Worm (Caenorhabditis elegans) whole organism, early embryonic: ENCODE results near the gene T07F12.1.

Experiments used
- B0310.2 ChIP-seq: sonication (generic microtip); optimal IDR thresholded peaks from 2 replicates; lab custom pipeline; 2016; ENCODE audit warnings: mild to moderate bottlenecking, missing genetic modification characterization, missing compliant biosample characterization
- F13C5.2 ChIP-seq: sonication (generic microtip); optimal IDR thresholded peaks from 2 replicates; lab custom pipeline; 2017; ENCODE audit warnings: mild to moderate bottlenecking, missing genetic modification characterization, inconsistent platforms, missing compliant biosample characterization
- aly-1 ChIP-seq: sonication (generic microtip); optimal IDR thresholded peaks from 2 replicates; lab custom pipeline; 2016; ENCODE audit warnings: missing genetic modification characterization, missing compliant biosample characterization
- ama-1 ChIP-seq: fragments of 150-350 bp; optimal IDR thresholded peaks from 2 replicates; lab custom pipeline; 2014
- ceh-13 ChIP-seq: fragments of 200-800 bp; sonication (Bioruptor generic); optimal IDR thresholded peaks from 2 replicates; lab custom pipeline; 2018; ENCODE audit warnings: mild to moderate bottlenecking, missing genetic modification characterization, missing compliant biosample characterization
- ceh-36 ChIP-seq: sonication (generic microtip); optimal IDR thresholded peaks from 2 replicates; lab custom pipeline; 2016; ENCODE audit warnings: missing genetic modification characterization, inconsistent platforms, missing compliant biosample characterization
- ets-7 ChIP-seq: sonication (generic microtip); optimal IDR thresholded peaks from 2 replicates; lab custom pipeline; 2016; ENCODE audit warnings: missing genotype, missing genetic modification characterization, missing compliant biosample characterization
- flt-1 ChIP-seq: fragments of 200-800 bp; sonication (Bioruptor generic); IDR thresholded peaks from 2 replicates; pipeline ENCODE4 v1.3.6; 2022; ENCODE audit warnings: missing genetic modification characterization, missing compliant biosample characterization
- hmbx-1 ChIP-seq: sonication (generic microtip); optimal IDR thresholded peaks from 2 replicates; lab custom pipeline; 2016; ENCODE audit warnings: mild to moderate bottlenecking, missing genetic modification characterization, missing compliant biosample characterization
- hmg-4 ChIP-seq: fragments of 200-800 bp; sonication (Bioruptor generic); optimal IDR thresholded peaks from 2 replicates; lab custom pipeline; 2018; ENCODE audit warnings: mild to moderate bottlenecking, missing genetic modification characterization, missing compliant biosample characterization
- hnd-1 ChIP-seq: sonication (generic microtip); optimal IDR thresholded peaks from 2 replicates; lab custom pipeline; 2016; ENCODE audit warnings: missing genetic modification characterization, missing compliant biosample characterization
- pes-1 ChIP-seq: fragments of 200-800 bp; sonication (Bioruptor generic); IDR thresholded peaks from 2 replicates; pipeline ENCODE4 v1.3.6; 2022; ENCODE audit warnings: missing genetic modification reagents, missing genetic modification characterization, missing compliant biosample characterization
- scrt-1 ChIP-seq: fragments of 200-800 bp; sonication (Bioruptor generic); IDR thresholded peaks from 2 replicates; pipeline ENCODE4 v1.3.6; 2022; ENCODE audit warnings: missing genetic modification characterization, missing compliant biosample characterization
- sea-1 ChIP-seq: fragments of 200-800 bp; sonication (Bioruptor generic); conservative IDR thresholded peaks from 2 replicates; pipeline ENCODE4 v1.3.6; 2022; ENCODE audit warnings: missing genetic modification characterization, missing compliant biosample characterization
- tbx-11 ChIP-seq: fragments of 200-800 bp; sonication (Bioruptor generic); IDR thresholded peaks from 2 replicates; pipeline ENCODE4 v1.3.6; 2022; ENCODE audit warnings: missing genetic modification characterization, missing compliant biosample characterization
- tbx-37 ChIP-seq: fragments of 200-800 bp; sonication (Bioruptor generic); conservative IDR thresholded peaks from 2 replicates; pipeline ENCODE4 v1.3.6; 2022; ENCODE audit warnings: missing genetic modification reagents, missing genetic modification characterization, missing compliant biosample characterization
- tra-4 ChIP-seq: sonication (generic microtip); optimal IDR thresholded peaks from 2 replicates; lab custom pipeline; 2017; ENCODE audit warnings: missing genetic modification characterization, missing compliant biosample characterization

Gene T07F12.1

DNA sequence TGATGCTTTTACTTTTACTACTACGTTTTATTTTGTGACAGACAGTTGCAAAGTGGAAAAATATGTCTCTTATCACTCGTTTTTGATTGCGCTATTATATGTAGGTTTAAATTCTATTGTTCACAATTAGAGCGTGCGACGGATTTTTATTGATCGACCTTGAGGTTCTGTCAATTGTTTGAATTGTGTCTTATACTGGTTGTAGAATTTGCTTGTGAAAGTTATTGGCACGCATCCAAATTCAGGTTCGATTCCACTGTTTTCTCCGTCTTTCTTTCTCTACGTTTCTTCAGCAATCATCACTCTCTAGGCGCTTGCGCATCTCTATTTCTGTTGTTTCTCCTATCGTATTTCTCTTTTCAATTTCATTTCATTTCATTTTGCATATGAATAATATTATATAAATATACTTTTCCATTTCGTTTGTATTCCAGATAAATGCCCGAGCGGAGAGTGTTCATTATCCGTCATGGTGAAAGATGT is at the start of gene T07F12.1:
Gene T07F12.1, plus strand, starts transcription at position 433 of the 483 bp plus-strand sequence.
- TF ChIP-seq aly-1 (tag; lab: Kevin White, UChicago) (no peak), hmg-4 (GFP tag; lab: Kevin White, UChicago) (no peak), ets-7 (tag; lab: Kevin White, UChicago) (no peak), ama-1 (lab: Kevin White, UChicago) (no peak), flt-1 (GFP tag; lab: Robert Waterston, UW) (no peak), hmbx-1 (tag; lab: Kevin White, UChicago) (no peak), ceh-36 (no peak), hnd-1 (no peak), scrt-1 (GFP tag; lab: Robert Waterston, UW) (no peak), ceh-13 (GFP tag; lab: Kevin White, UChicago) (no peak), sea-1 (no peak), pes-1 (GFP tag; lab: Robert Waterston, UW) (no peak), B0310.2 (tag; lab: Kevin White, UChicago) (no peak), tbx-37 (no peak), tra-4 (no peak), tbx-11 (GFP tag; lab: Robert Waterston, UW) (no peak)

DNA sequence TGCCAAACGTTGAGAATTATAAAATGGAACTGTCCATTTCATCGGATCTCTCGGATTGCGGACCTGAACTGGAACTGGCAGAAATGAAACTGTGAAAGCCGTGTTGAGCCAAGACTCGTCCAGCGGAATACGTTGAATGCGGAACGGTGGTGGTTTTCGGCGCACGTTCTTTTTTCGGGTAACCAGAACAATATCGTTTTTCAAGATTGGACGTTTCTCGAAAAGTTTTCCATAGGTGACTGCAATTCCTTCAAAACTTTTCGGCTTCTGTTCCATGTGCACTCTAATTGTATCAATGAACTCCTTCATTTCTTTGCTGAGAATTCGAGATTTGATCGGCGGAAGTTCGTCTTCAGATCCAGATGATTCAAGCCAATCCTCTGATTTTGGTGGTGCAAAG is 49.1 kb upstream of the T07F12.1 start:
- TF ChIP-seq tbx-11 (GFP tag; lab: Robert Waterston, UW) (no peak), aly-1 (tag; lab: Kevin White, UChicago) (no peak), pes-1 (GFP tag; lab: Robert Waterston, UW) (no peak), ets-7 (tag; lab: Kevin White, UChicago) (no peak), ceh-36 (no peak), ceh-13 (GFP tag; lab: Kevin White, UChicago) (no peak), tbx-37 (no peak), sea-1 (no peak)

DNA sequence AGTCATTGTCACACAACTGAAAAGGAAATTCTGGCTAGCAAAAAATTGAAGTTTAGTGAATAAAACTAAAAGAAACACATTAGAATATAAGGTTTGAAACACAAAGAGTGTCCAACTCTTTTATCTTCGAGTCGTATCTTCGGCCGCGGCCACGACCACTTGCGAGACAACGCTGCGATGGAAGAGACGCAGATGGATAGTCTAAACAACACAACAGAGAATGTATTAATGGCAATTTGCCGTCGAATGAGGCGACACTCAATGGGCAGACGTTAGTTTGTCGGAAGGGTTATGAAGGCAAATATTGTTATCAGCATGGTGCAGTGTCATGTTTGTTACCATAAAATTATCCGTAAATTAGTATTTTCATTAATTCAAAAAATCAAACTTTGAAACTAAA is 40.8 kb upstream of the T07F12.1 start, which contains the start of gene F39C12.1:
Gene F39C12.1, minus strand, starts transcription at position 136 of the 400 bp plus-strand sequence.
- TF ChIP-seq flt-1 (GFP tag; lab: Robert Waterston, UW) = no peak
- TF ChIP-seq ets-7 (tag; lab: Kevin White, UChicago) = no peak
- no peak for TF ChIP-seq aly-1 (tag; lab: Kevin White, UChicago)
- no peak for TF ChIP-seq tbx-37
- TF ChIP-seq ceh-13 (GFP tag; lab: Kevin White, UChicago) = no peak
- no peak for TF ChIP-seq F13C5.2 (tag; lab: Kevin White, UChicago)
- no peak for TF ChIP-seq tbx-11 (GFP tag; lab: Robert Waterston, UW)
- no peak for TF ChIP-seq ceh-36
- TF ChIP-seq hmg-4 (GFP tag; lab: Kevin White, UChicago) = no peak
- TF ChIP-seq hnd-1 = no peak
- TF ChIP-seq hmbx-1 (tag; lab: Kevin White, UChicago) = no peak
- no peak for TF ChIP-seq sea-1
- no peak for TF ChIP-seq B0310.2 (tag; lab: Kevin White, UChicago)
- TF ChIP-seq tra-4 = no peak
- TF ChIP-seq ama-1 (lab: Kevin White, UChicago) = no peak

DNA sequence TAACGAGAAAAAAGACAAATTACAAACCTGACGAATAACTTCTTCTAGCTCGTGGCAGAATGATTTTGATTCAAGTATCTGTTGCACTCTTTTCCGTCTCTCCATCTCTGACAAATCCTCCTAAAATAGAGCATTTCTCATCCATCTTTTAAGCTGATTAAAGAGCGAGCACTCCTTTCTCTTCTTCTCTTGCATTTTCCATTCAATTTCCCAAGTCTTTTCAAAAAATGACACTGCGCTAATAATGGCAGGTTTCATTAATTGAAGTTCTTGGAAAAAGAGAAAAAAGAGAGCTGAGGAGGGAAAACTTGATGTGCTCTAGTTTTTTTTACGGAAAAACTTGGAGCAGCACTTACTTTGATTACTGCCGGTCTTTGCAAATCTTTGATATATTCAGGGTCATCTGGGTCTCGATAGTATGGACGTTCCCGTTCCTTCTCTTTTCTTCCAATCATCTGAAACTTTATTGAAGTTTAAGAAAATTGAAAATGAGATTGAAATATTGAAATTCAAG is 34.2 kb upstream of the T07F12.1 start, which contains the start of gene add-1:
Gene add-1, minus strand, starts transcription at position 464 of the 514 bp plus-strand sequence.
- TF ChIP-seq tra-4 (no peak), hmbx-1 (tag; lab: Kevin White, UChicago) (no peak), ama-1 (lab: Kevin White, UChicago) (no peak), scrt-1 (GFP tag; lab: Robert Waterston, UW) (no peak), pes-1 (GFP tag; lab: Robert Waterston, UW) (no peak), sea-1 (no peak), hnd-1 (no peak), F13C5.2 (tag; lab: Kevin White, UChicago) (no peak), hmg-4 (GFP tag; lab: Kevin White, UChicago) (no peak), ceh-36 (no peak), aly-1 (tag; lab: Kevin White, UChicago) (no peak), tbx-37 (no peak), ets-7 (tag; lab: Kevin White, UChicago) (no peak), flt-1 (GFP tag; lab: Robert Waterston, UW) (no peak), B0310.2 (tag; lab: Kevin White, UChicago) (no peak), ceh-13 (GFP tag; lab: Kevin White, UChicago) (no peak), tbx-11 (GFP tag; lab: Robert Waterston, UW) (no peak)

DNA sequence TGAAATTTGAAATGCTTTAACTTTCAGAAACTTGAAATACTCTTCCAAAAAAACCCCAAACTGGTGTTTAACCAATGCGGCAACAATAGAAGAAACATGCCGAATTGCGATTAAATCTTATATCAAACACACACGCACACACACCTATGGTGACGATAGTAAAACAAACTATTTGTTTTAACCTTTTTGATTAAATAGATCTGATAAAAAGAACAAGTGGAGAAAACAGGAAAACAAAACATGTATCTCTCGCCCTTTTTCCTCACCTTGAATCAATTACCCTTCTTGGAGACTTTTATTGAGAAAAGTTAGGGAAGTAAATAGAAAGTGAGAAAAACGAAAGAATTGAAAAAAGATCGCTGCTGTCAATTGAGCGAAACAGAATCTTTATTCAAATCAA is 32.4 kb upstream of the T07F12.1 start:
- TF ChIP-seq ama-1 (lab: Kevin White, UChicago) (no peak), tra-4 (no peak), flt-1 (GFP tag; lab: Robert Waterston, UW) (no peak), scrt-1 (GFP tag; lab: Robert Waterston, UW) (no peak), F13C5.2 (tag; lab: Kevin White, UChicago) (no peak)

DNA sequence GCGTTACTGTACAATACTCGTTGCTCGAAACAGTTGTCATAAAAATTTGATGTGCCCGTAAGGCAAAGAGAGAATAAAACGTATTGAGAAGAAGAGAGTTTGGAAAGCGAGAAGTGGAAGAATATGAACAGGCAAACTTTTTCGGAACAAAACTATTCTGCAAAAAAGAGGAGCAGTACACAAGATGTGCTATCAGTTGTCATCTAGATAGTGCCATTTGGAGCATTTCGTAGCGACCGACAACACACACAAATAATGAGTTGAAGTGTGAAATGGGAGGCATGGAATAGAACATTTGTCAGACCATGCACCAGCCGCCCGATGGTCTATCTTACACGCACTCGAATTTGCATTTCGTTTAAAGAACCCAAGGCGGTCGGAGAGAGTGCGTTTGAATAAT is 31.8 kb upstream of the T07F12.1 start:
- TF ChIP-seq tra-4 (no peak), sea-1 (no peak), hmbx-1 (tag; lab: Kevin White, UChicago) (no peak), tbx-11 (GFP tag; lab: Robert Waterston, UW) (no peak), ets-7 (tag; lab: Kevin White, UChicago) (no peak), ama-1 (lab: Kevin White, UChicago) (no peak), ceh-36 (no peak), hnd-1 (no peak), scrt-1 (GFP tag; lab: Robert Waterston, UW) (no peak), aly-1 (tag; lab: Kevin White, UChicago) (no peak), F13C5.2 (tag; lab: Kevin White, UChicago) (no peak), pes-1 (GFP tag; lab: Robert Waterston, UW) (no peak), hmg-4 (GFP tag; lab: Kevin White, UChicago) (no peak), tbx-37 (no peak), ceh-13 (GFP tag; lab: Kevin White, UChicago) (no peak), B0310.2 (tag; lab: Kevin White, UChicago) (no peak), flt-1 (GFP tag; lab: Robert Waterston, UW) (no peak)

DNA sequence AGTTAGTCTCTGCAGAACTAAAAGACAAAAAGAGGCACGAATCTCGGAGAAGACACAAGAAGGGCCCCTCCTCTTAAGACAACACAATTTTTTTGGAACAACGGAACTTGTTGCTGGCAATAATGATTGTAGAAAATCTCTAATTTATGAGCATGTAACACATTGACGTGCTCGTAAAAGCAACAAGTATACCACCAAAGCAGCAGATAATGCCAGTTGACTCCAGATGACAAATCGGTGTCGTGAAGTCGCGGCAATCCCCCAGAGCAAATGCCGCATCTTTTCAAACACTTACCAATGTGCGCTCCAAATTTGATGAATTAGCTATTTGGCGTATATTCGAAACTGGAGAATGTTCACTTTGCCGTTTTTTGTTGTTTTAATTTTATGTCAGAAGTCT is 29.6 kb upstream of the T07F12.1 start:
- TF ChIP-seq ceh-36 (no peak), sea-1 (no peak), ceh-13 (GFP tag; lab: Kevin White, UChicago) (no peak), aly-1 (tag; lab: Kevin White, UChicago) (no peak), pes-1 (GFP tag; lab: Robert Waterston, UW) (no peak), hmbx-1 (tag; lab: Kevin White, UChicago) (no peak), ama-1 (lab: Kevin White, UChicago) (no peak), tbx-11 (GFP tag; lab: Robert Waterston, UW) (no peak), ets-7 (tag; lab: Kevin White, UChicago) (no peak), hnd-1 (no peak), flt-1 (GFP tag; lab: Robert Waterston, UW) (no peak), tbx-37 (no peak), B0310.2 (tag; lab: Kevin White, UChicago) (no peak), scrt-1 (GFP tag; lab: Robert Waterston, UW) (no peak), hmg-4 (GFP tag; lab: Kevin White, UChicago) (no peak), tra-4 (no peak), F13C5.2 (tag; lab: Kevin White, UChicago) (no peak)
